Fruit fly (Drosophila melanogaster): ENCODE data around the gene hng3.

The hng3 gene

DNA sequence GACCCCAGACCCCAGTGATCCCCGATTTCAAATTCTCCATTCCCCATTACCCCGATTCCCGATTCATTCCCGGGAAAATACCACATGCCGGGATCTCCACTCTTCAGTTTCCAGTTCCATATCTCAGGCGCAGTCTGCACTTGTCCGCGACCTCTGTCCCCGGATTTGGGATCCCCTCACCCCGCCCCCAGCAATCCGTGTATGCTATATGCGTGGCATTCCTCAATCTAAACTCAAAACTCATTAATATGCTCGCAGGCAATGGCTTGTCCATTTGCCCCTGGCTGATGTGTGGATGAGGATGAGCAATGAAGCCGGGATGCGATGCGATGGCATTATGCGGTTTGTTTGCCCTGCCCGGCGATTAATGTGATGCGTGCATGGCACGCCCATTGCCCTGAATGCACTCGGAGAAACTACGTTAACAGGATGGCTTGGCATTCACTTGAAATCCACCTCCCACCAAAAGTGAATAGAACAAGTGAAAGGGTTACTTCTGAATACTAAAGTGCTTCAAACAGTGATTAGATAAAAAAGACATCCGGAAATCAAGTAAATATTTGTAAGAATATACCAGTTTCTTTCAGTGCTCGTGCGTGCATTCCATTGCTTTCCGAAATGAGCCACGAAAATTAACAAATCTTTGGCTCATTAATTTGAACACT, 29.6 kb downstream of the hng3 start (continued):
- TF ChIP-seq CG1603 (tag; optimal IDR thresholded peaks at IDR 0.05) (peak; percentile 95), CG4854 (GFP tag; optimal IDR thresholded peaks at IDR 0.05) (peak; percentile 59), HLH54F (GFP tag; optimal IDR thresholded peaks at IDR 0.05) (peak; percentile 45), ash1 (GFP tag; optimal IDR thresholded peaks at IDR 0.05) (no peak), CG8924 (tag; optimal IDR thresholded peaks at IDR 0.05) (peak; percentile 83), CG9876 (GFP tag; optimal IDR thresholded peaks at IDR 0.05) (peak; percentile 42), Bteb2 (GFP tag; optimal IDR thresholded peaks at IDR 0.05) (no peak), stwl (tag; optimal IDR thresholded peaks at IDR 0.05) (peak; percentile 76), Hmr (GFP tag; optimal IDR thresholded peaks at IDR 0.05) (no peak), al (GFP tag; IDR thresholded peaks at IDR 0.05) (no peak), Elba2 (GFP tag; optimal IDR thresholded peaks at IDR 0.05) (peak; percentile 58), CG3281 (GFP tag; optimal IDR thresholded peaks at IDR 0.05) (no peak), Atf3 (GFP tag; optimal IDR thresholded peaks at IDR 0.05) (peak; percentile 86), kay (GFP tag; optimal IDR thresholded peaks at IDR 0.05) (peak; percentile 8), CG1602 (GFP tag; optimal IDR thresholded peaks at IDR 0.05) (peak; percentile 86), ken (GFP tag; IDR thresholded peaks at IDR 0.05) (peak; percentile 74; the same call in 2 of the 3 replicates), chn (GFP tag; optimal IDR thresholded peaks at IDR 0.05) (peak; percentile 94), CG12104 (GFP tag; optimal IDR thresholded peaks at IDR 0.05) (no peak), bcd (GFP tag; optimal IDR thresholded peaks at IDR 0.05) (peak; percentile 44), fu2 (GFP tag; optimal IDR thresholded peaks at IDR 0.05) (no peak), cad (GFP tag; optimal IDR thresholded peaks at IDR 0.05) (no peak), Awh (GFP tag; IDR thresholded peaks at IDR 0.05) (peak; percentile 54), Hr3 (GFP tag; optimal IDR thresholded peaks at IDR 0.05) (peak; percentile 72), salm (tag; optimal IDR thresholded peaks at IDR 0.05) (no peak), Dll (GFP tag; IDR thresholded peaks at IDR 0.05; ENCODE audit: partially characterized antibody) (no peak), ac (GFP tag; optimal IDR thresholded peaks at IDR 0.05) (peak; percentile 93), CG42726 (GFP tag; IDR thresholded peaks at IDR 0.05; ENCODE audit: partially characterized antibody) (no peak), chinmo (GFP tag; IDR thresholded peaks at IDR 0.05; ENCODE audit: partially characterized antibody) (no peak), CG10565 (GFP tag; optimal IDR thresholded peaks at IDR 0.05) (peak; percentile 4), D (optimal IDR thresholded peaks at IDR 0.05) (no peak), D (GFP tag; optimal IDR thresholded peaks at IDR 0.05) (peak; percentile 86), nmo (GFP tag; optimal IDR thresholded peaks at IDR 0.05) (peak; percentile 84), ranshi (GFP tag; IDR thresholded peaks at IDR 0.05) (peak; percentile 77; the same call in 1 of the 2 replicates), Mad (GFP tag; optimal IDR thresholded peaks at IDR 0.05) (peak; percentile 76), Sox102F (GFP tag; optimal IDR thresholded peaks at IDR 0.05) (peak; percentile 60), CG8765 (GFP tag; IDR thresholded peaks at IDR 0.05) (peak; percentile 97), CG11093 (GFP tag; IDR thresholded peaks at IDR 0.05) (peak; percentile 66; the same call in 2 of the 3 replicates), fd102C (GFP tag; optimal IDR thresholded peaks at IDR 0.05) (peak; percentile 87), bab2 (GFP tag; optimal IDR thresholded peaks at IDR 0.05) (peak; percentile 82), Scr (GFP tag; IDR thresholded peaks at IDR 0.05; ENCODE audit: partially characterized antibody) (no peak), CG6689 (GFP tag; IDR thresholded peaks at IDR 0.05) (peak; percentile 89), gem (tag; optimal IDR thresholded peaks at IDR 0.05) (peak; percentile 91), CG6813 (GFP tag; optimal IDR thresholded peaks at IDR 0.05) (peak; percentile 73), trh (GFP tag; optimal IDR thresholded peaks at IDR 0.05) (peak; percentile 8), CG9932 (GFP tag; IDR thresholded peaks at IDR 0.05) (no peak), zfh1 (GFP tag; IDR thresholded peaks at IDR 0.05) (peak; percentile 98), PHDP (tag; optimal IDR thresholded peaks at IDR 0.05) (peak; percentile 51), CG6791 (GFP tag; IDR thresholded peaks at IDR 0.05; ENCODE audit: partially characterized antibody) (no peak), CG2712 (tag; optimal IDR thresholded peaks at IDR 0.05) (peak; percentile 95)

All from whole organism, embryonic.